Worm (Caenorhabditis elegans): ENCODE data around the gene pha-4.
A peak's percentile ranks its signal among the peaks of the same experiment; 100 is the strongest.

Gene pha-4

ce11 chrV:20783642-20784041, 30.8 kb downstream of the pha-4 start:
- no peak for TF ChIP-seq dao-5 (tag; optimal IDR thresholded peaks at IDR 0.05)
- TF ChIP-seq him-1 (tag; optimal IDR thresholded peaks at IDR 0.05): no peak
- TF ChIP-seq W03F9.2 (tag; optimal IDR thresholded peaks at IDR 0.05): no peak

- no peak for TF ChIP-seq W03F9.2 (tag; optimal IDR thresholded peaks at IDR 0.05)
- TF ChIP-seq dao-5 (tag; optimal IDR thresholded peaks at IDR 0.05): no peak
- TF ChIP-seq him-1 (tag; optimal IDR thresholded peaks at IDR 0.05): peak; percentile 44
Observed at ce11 chrV:20785050-20785847, 32.4 kb downstream of the pha-4 start.

- TF ChIP-seq him-1 (tag; optimal IDR thresholded peaks at IDR 0.05): no peak
Observed at ce11 chrV:20785848-20786225, 33.0 kb downstream of the pha-4 start.

ce11 chrV:20789105-20789504, 36.3 kb downstream of the pha-4 start, which contains the start of gene tpan-1:
Gene tpan-1, plus strand, starts transcription at chrV:20789502.
- TF ChIP-seq him-1 (tag; optimal IDR thresholded peaks at IDR 0.05) (peak; percentile 94), W03F9.2 (tag; optimal IDR thresholded peaks at IDR 0.05) (no peak), dao-5 (tag; optimal IDR thresholded peaks at IDR 0.05) (no peak)

- TF ChIP-seq dao-5 (tag; optimal IDR thresholded peaks at IDR 0.05) (no peak), W03F9.2 (tag; optimal IDR thresholded peaks at IDR 0.05) (no peak), him-1 (tag; optimal IDR thresholded peaks at IDR 0.05) (no peak)
Observed at ce11 chrV:20790011-20790410, 37.2 kb downstream of the pha-4 start, which contains the start of gene Y44A6D.1. Gene Y44A6D.1, minus strand, starts transcription at chrV:20790033.

- TF ChIP-seq him-1 (tag; optimal IDR thresholded peaks at IDR 0.05) (no peak), dao-5 (tag; optimal IDR thresholded peaks at IDR 0.05) (no peak), W03F9.2 (tag; optimal IDR thresholded peaks at IDR 0.05) (no peak)
Observed at ce11 chrV:20790616-20791015, 37.8 kb downstream of the pha-4 start.

- TF ChIP-seq him-1 (tag; optimal IDR thresholded peaks at IDR 0.05) (no peak), W03F9.2 (tag; optimal IDR thresholded peaks at IDR 0.05) (no peak), dao-5 (tag; optimal IDR thresholded peaks at IDR 0.05) (no peak)
Observed at ce11 chrV:20792371-20792890, 39.6 kb downstream of the pha-4 start, which contains the start of gene Y44A6D.3. Gene Y44A6D.3, minus strand, starts transcription at chrV:20792421.

ce11 chrV:20793761-20794160, 40.9 kb downstream of the pha-4 start:
- TF ChIP-seq W03F9.2 (tag; optimal IDR thresholded peaks at IDR 0.05) (no peak), dao-5 (tag; optimal IDR thresholded peaks at IDR 0.05) (no peak), him-1 (tag; optimal IDR thresholded peaks at IDR 0.05) (no peak)

ce11 chrV:20797918-20798317, 45.1 kb downstream of the pha-4 start, which contains the start of gene sdf-9:
Gene sdf-9, plus strand, starts transcription at chrV:20798218.
- TF ChIP-seq dao-5 (tag; optimal IDR thresholded peaks at IDR 0.05) (no peak), him-1 (tag; optimal IDR thresholded peaks at IDR 0.05) (no peak), W03F9.2 (tag; optimal IDR thresholded peaks at IDR 0.05) (no peak)

ce11 chrV:20802906-20803305, 50.1 kb downstream of the pha-4 start, which contains the start of gene Y44A6D.5:
Gene Y44A6D.5, minus strand, starts transcription at chrV:20803006.
- TF ChIP-seq dao-5 (tag; optimal IDR thresholded peaks at IDR 0.05) (no peak), W03F9.2 (tag; optimal IDR thresholded peaks at IDR 0.05) (no peak), him-1 (tag; optimal IDR thresholded peaks at IDR 0.05) (no peak)

ce11 chrV:20807038-20807437, 54.2 kb downstream of the pha-4 start, which contains the start of gene Y44A6D.6:
Gene Y44A6D.6, plus strand, starts transcription at chrV:20807338.
- TF ChIP-seq W03F9.2 (tag; optimal IDR thresholded peaks at IDR 0.05) (no peak), dao-5 (tag; optimal IDR thresholded peaks at IDR 0.05) (no peak), him-1 (tag; optimal IDR thresholded peaks at IDR 0.05) (no peak)
